Fruit fly (Drosophila melanogaster) whole organism, embryonic: Measurements from ENCODE around the gene CG1632.
A peak's percentile ranks its signal among the peaks of the same experiment; 100 is the strongest.

ENCODE experiments used
- BEAF-32 ChIP-seq: fragments of 200-800 bp; sonication (Bioruptor generic); optimal IDR thresholded peaks from 3 replicates; lab custom pipeline; 2017; ENCODE audit warnings: missing biosample characterization, missing genetic modification characterization, mild to moderate bottlenecking, moderate library complexity, missing genetic modification reagents
- CG10147 ChIP-seq: fragments of 200-800 bp; sonication (Bioruptor generic); optimal IDR thresholded peaks from 2 replicates; lab custom pipeline; 2019; ENCODE audit warnings: missing biosample characterization, mild to moderate bottlenecking, missing genetic modification characterization, moderate library complexity
- CG10209 ChIP-seq: fragments of 200-800 bp; sonication (Bioruptor generic); optimal IDR thresholded peaks from 3 replicates; lab custom pipeline; 2017; ENCODE audit warnings: missing biosample characterization, mild to moderate bottlenecking, missing genetic modification characterization, missing genetic modification reagents
- CG10267 ChIP-seq: fragments of 200-800 bp; sonication (Bioruptor generic); optimal IDR thresholded peaks from 2 replicates; lab custom pipeline; 2018; ENCODE audit warnings: missing biosample characterization, mild to moderate bottlenecking, missing genetic modification characterization, moderate library complexity
- CG10543 ChIP-seq: fragments of 200-800 bp; sonication (Bioruptor generic); optimal IDR thresholded peaks from 3 replicates; lab custom pipeline; 2017; ENCODE audit warnings: missing biosample characterization, mild to moderate bottlenecking, missing genetic modification characterization, moderate library complexity
- CG10959 ChIP-seq: fragments of 200-800 bp; sonication (Bioruptor generic); IDR thresholded peaks from 2 replicates; pipeline ENCODE4 v1.3.6; 2022; ENCODE audit warnings: missing biosample characterization, missing genetic modification characterization
- CG11247 ChIP-seq: fragments of 200-800 bp; sonication (Bioruptor generic); IDR thresholded peaks from 2 replicates; pipeline ENCODE4 v1.3.6; 2022; ENCODE audit warnings: missing biosample characterization, missing genetic modification characterization
- CG13296 ChIP-seq: fragments of 200-800 bp; sonication (Bioruptor generic); optimal IDR thresholded peaks from 3 replicates; lab custom pipeline; 2018; ENCODE audit warnings: missing biosample characterization, mild to moderate bottlenecking, missing genetic modification characterization
- CG13424 ChIP-seq: fragments of 200-800 bp; sonication (Bioruptor generic); optimal IDR thresholded peaks from 2 replicates; lab custom pipeline; 2019; ENCODE audit warnings: missing biosample characterization, mild to moderate bottlenecking, missing genetic modification characterization, moderate library complexity
- CG13894 ChIP-seq: fragments of 200-800 bp; sonication (Bioruptor generic); optimal IDR thresholded peaks from 3 replicates; lab custom pipeline; 2018; ENCODE audit warnings: missing biosample characterization, mild to moderate bottlenecking, missing genetic modification characterization, moderate library complexity
- CG14667 ChIP-seq: fragments of 200-800 bp; sonication (Bioruptor generic); IDR thresholded peaks from 2 replicates; pipeline ENCODE4 v1.3.6; 2022; ENCODE audit warnings: missing biosample characterization, missing genetic modification characterization
- CG1529 ChIP-seq: fragments of 200-800 bp; sonication (Bioruptor generic); optimal IDR thresholded peaks from 3 replicates; lab custom pipeline; 2018; ENCODE audit warnings: missing biosample characterization, missing genetic modification characterization
- CG17612 ChIP-seq: fragments of 200-800 bp; sonication (Bioruptor generic); IDR thresholded peaks from 2 replicates; pipeline ENCODE4 v1.3.6; 2022; ENCODE audit warnings: missing biosample characterization, missing genetic modification characterization
- CG31388 ChIP-seq: fragments of 200-800 bp; sonication (Bioruptor generic); optimal IDR thresholded peaks from 2 replicates; lab custom pipeline; 2016; ENCODE audit warnings: missing biosample characterization, missing genetic modification characterization
- CG4424 ChIP-seq: fragments of 200-800 bp; sonication (Bioruptor generic); optimal IDR thresholded peaks from 3 replicates; lab custom pipeline; 2016; ENCODE audit warnings: missing biosample characterization, missing genetic modification characterization
- CG5245 ChIP-seq: fragments of 200-800 bp; sonication (Bioruptor generic); optimal IDR thresholded peaks from 3 replicates; lab custom pipeline; 2016; ENCODE audit warnings: missing biosample characterization, missing genetic modification characterization
- CG5953 ChIP-seq: fragments of 200-800 bp; sonication (Bioruptor generic); IDR thresholded peaks from 2 replicates; pipeline ENCODE4 v1.3.6; 2022; ENCODE audit warnings: missing biosample characterization, missing genetic modification characterization
- CG6813 ChIP-seq: fragments of 200-800 bp; sonication (Bioruptor generic); optimal IDR thresholded peaks from 2 replicates; lab custom pipeline; 2017; ENCODE audit warnings: missing biosample characterization, missing genetic modification characterization, mild to moderate bottlenecking, moderate library complexity, missing genetic modification reagents
- CG7357 ChIP-seq: fragments of 200-800 bp; sonication (Bioruptor generic); IDR thresholded peaks from 3 replicates; pipeline ENCODE4 v1.3.6; 2022; ENCODE audit warnings: missing biosample characterization, missing genetic modification characterization
- CG9932 ChIP-seq: fragments of 200-800 bp; sonication (Bioruptor generic); IDR thresholded peaks from 2 replicates; pipeline ENCODE4 v1.3.6; 2022; ENCODE audit warnings: missing biosample characterization, missing genetic modification characterization
- Deaf1 ChIP-seq: fragments of 200-800 bp; optimal IDR thresholded peaks from 3 replicates; lab custom pipeline; 2019; ENCODE audit warnings: missing biosample characterization, mild to moderate bottlenecking, missing genetic modification characterization, moderate library complexity
- Dip2 ChIP-seq: fragments of 200-800 bp; sonication (Bioruptor generic); IDR thresholded peaks from 2 replicates; pipeline ENCODE4 v1.3.6; 2022; ENCODE audit warnings: missing biosample characterization, missing genetic modification characterization
- Gug ChIP-seq: fragments of 200-800 bp; sonication (Bioruptor generic); IDR thresholded peaks from 4 replicates; pipeline ENCODE4 v1.3.6; 2022; ENCODE audit warnings: missing biosample characterization, missing genetic modification characterization
- HLH3B ChIP-seq: fragments of 200-800 bp; sonication (Bioruptor generic); IDR thresholded peaks from 2 replicates; pipeline ENCODE4 v1.3.6; 2022; ENCODE audit warnings: missing biosample characterization, missing genetic modification characterization
- PHDP ChIP-seq: fragments of 200-800 bp; sonication (Bioruptor generic); optimal IDR thresholded peaks from 3 replicates; lab custom pipeline; 2018; ENCODE audit warnings: missing biosample characterization, mild to moderate bottlenecking, missing genetic modification characterization, moderate library complexity
- Sin3A ChIP-seq: fragments of >200 bp; optimal IDR thresholded peaks from 2 replicates; lab custom pipeline; 2018
- Ssrp ChIP-seq: fragments of 200-800 bp; sonication (Bioruptor generic); optimal IDR thresholded peaks from 2 replicates; lab custom pipeline; 2018; ENCODE audit warnings: missing biosample characterization, mild to moderate bottlenecking, missing genetic modification characterization, moderate library complexity
- ash1 ChIP-seq: fragments of 200-800 bp; sonication (Bioruptor generic); optimal IDR thresholded peaks from 2 replicates; lab custom pipeline; 2018; ENCODE audit warnings: missing biosample characterization, mild to moderate bottlenecking, missing genetic modification characterization
- az2 ChIP-seq: fragments of 200-800 bp; sonication (Bioruptor generic); optimal IDR thresholded peaks from 3 replicates; lab custom pipeline; 2016; ENCODE audit warnings: missing biosample characterization, missing genetic modification characterization
- cad ChIP-seq: fragments of >200 bp; optimal IDR thresholded peaks from 2 replicates; lab custom pipeline; 2017; ENCODE audit warnings: missing biosample characterization, missing genetic modification characterization
- crol ChIP-seq: fragments of 200-800 bp; sonication (Bioruptor generic); IDR thresholded peaks from 2 replicates; pipeline ENCODE4 v1.3.6; 2022; ENCODE audit warnings: missing biosample characterization, missing genetic modification characterization
- en ChIP-seq: fragments of 200-800 bp; sonication (Bioruptor generic); optimal IDR thresholded peaks from 2 replicates; lab custom pipeline; 2016; ENCODE audit warnings: missing biosample characterization, missing genetic modification characterization
- ewg ChIP-seq: fragments of 200-800 bp; sonication (Bioruptor generic); optimal IDR thresholded peaks from 3 replicates; lab custom pipeline; 2017; ENCODE audit warnings: mild to moderate bottlenecking, missing biosample characterization, missing genetic modification reagents, missing genetic modification characterization
- gfzf ChIP-seq: fragments of 200-800 bp; sonication (Bioruptor generic); optimal IDR thresholded peaks from 2 replicates; lab custom pipeline; 2016; ENCODE audit warnings: missing biosample characterization, mild to moderate bottlenecking, missing genetic modification characterization, moderate library complexity
- gsb ChIP-seq: fragments of 200-800 bp; sonication (Bioruptor generic); IDR thresholded peaks from 2 replicates; pipeline ENCODE4 v1.3.6; 2022; ENCODE audit warnings: missing biosample characterization, missing genetic modification characterization
- hb ChIP-seq: fragments of 200-800 bp; sonication (Bioruptor generic); IDR thresholded peaks from 3 replicates; pipeline ENCODE4 v1.3.6; 2022; ENCODE audit warnings: missing biosample characterization, missing genetic modification characterization; ENCODE audit not compliant: partially characterized antibody
- hth ChIP-seq: fragments of >200 bp; optimal IDR thresholded peaks from 2 replicates; lab custom pipeline; 2017; ENCODE audit warnings: inconsistent platforms
- jumu ChIP-seq: fragments of 200-800 bp; sonication (Bioruptor generic); optimal IDR thresholded peaks from 3 replicates; lab custom pipeline; 2016; ENCODE audit warnings: missing biosample characterization, missing genetic modification characterization
- kah ChIP-seq: fragments of 200-800 bp; sonication (Bioruptor generic); optimal IDR thresholded peaks from 2 replicates; lab custom pipeline; 2018; ENCODE audit warnings: missing biosample characterization, mild to moderate bottlenecking, missing genetic modification characterization
- kni ChIP-seq: fragments of 200-800 bp; sonication (Bioruptor generic); optimal IDR thresholded peaks from 3 replicates; lab custom pipeline; 2017; ENCODE audit warnings: mild to moderate bottlenecking, missing biosample characterization, missing genetic modification reagents, missing genetic modification characterization
- nau ChIP-seq: fragments of 200-800 bp; sonication (Bioruptor generic); optimal IDR thresholded peaks from 3 replicates; lab custom pipeline; 2017; ENCODE audit warnings: missing biosample characterization, mild to moderate bottlenecking, missing genetic modification characterization, missing genetic modification reagents
- odd ChIP-seq: fragments of 200-800 bp; sonication (Bioruptor generic); optimal IDR thresholded peaks from 2 replicates; lab custom pipeline; 2017; ENCODE audit warnings: missing biosample characterization, mild to moderate bottlenecking, missing genetic modification characterization
- onecut ChIP-seq: fragments of 200-800 bp; sonication (Bioruptor generic); IDR thresholded peaks from 2 replicates; pipeline ENCODE4 v1.3.6; 2022; ENCODE audit warnings: missing biosample characterization, missing genetic modification characterization
- repo ChIP-seq: fragments of 200-800 bp; sonication (Bioruptor generic); optimal IDR thresholded peaks from 2 replicates; lab custom pipeline; 2016; ENCODE audit warnings: missing biosample characterization, missing genetic modification characterization
- sens-2 ChIP-seq: fragments of 200-800 bp; sonication (Bioruptor generic); IDR thresholded peaks from 2 replicates; pipeline ENCODE4 v1.3.6; 2022; ENCODE audit warnings: missing biosample characterization, missing genetic modification characterization
- sima ChIP-seq: fragments of 200-800 bp; sonication (Bioruptor generic); optimal IDR thresholded peaks from 2 replicates; lab custom pipeline; 2016; ENCODE audit warnings: missing biosample characterization, missing genetic modification characterization
- slou ChIP-seq: fragments of 200-800 bp; sonication (Bioruptor generic); optimal IDR thresholded peaks from 3 replicates; lab custom pipeline; 2016; ENCODE audit warnings: missing biosample characterization, missing genetic modification characterization
- sob ChIP-seq: fragments of 200-800 bp; sonication (Bioruptor generic); IDR thresholded peaks from 2 replicates; pipeline ENCODE4 v1.3.6; 2022; ENCODE audit warnings: missing biosample characterization, missing genetic modification characterization
- stwl ChIP-seq: fragments of 200-800 bp; sonication (Bioruptor generic); optimal IDR thresholded peaks from 3 replicates; lab custom pipeline; 2018; ENCODE audit warnings: missing biosample characterization, mild to moderate bottlenecking, missing genetic modification characterization, moderate library complexity
- tx ChIP-seq: fragments of 200-800 bp; sonication (Bioruptor generic); optimal IDR thresholded peaks from 2 replicates; lab custom pipeline; 2016; ENCODE audit warnings: missing biosample characterization, missing genetic modification characterization
- vnd ChIP-seq: fragments of 200-800 bp; sonication (Bioruptor generic); IDR thresholded peaks from 3 replicates; pipeline ENCODE4 v1.3.6; 2022; ENCODE audit warnings: missing biosample characterization, missing genetic modification characterization; ENCODE audit not compliant: partially characterized antibody
- yki ChIP-seq: fragments of >200 bp; optimal IDR thresholded peaks from 3 replicates; lab custom pipeline; 2018

Gene CG1632

DNA sequence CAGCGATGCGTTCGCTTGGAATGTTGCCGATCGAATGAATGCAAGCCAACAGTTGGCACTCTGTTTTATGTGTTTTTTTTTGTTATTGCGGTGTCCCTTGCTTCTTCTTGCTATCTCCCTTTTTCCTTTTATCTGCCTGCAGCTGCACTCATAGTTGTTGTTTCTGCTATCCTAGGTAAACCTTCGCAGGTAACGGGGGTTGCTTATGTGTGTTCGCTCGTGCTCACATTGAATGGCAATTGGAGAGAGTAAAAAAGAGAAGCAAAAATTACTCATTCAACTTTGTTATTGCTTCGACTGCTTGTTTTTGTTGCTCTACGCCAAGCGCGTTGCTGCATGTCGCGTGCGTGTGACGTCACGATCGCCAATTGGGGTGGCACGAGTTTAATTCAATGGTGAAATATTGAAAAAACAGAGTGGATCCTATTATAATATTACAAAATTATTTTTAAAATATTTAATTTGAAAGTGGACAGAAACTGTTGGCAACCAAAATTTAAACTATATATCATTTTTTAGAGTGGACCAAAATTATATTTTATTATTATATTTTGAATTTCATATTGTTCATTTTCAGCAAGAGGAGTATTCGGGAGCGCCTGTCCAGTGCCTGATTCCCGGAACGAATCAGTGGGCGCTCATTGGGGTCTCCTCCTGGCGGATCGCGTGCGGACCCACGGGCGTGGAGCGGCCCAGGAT is 19.0 kb downstream of the CG1632 start, which contains the start of gene Corp (continued):
- no peak for TF ChIP-seq nau
- no peak for TF ChIP-seq CG17612 (GFP tag; lab: Robert Waterston, UW)
- TF ChIP-seq kah (GFP tag; lab: Kevin White, UChicago), result no peak
- TF ChIP-seq CG7357 (GFP tag; lab: Robert Waterston, UW), result no peak
- TF ChIP-seq onecut (GFP tag; lab: Robert Waterston, UW), result no peak
- TF ChIP-seq Dip2 (GFP tag; lab: Robert Waterston, UW), result no peak
- no peak for TF ChIP-seq CG10543 (GFP tag; lab: Kevin White, UChicago)
- no peak for TF ChIP-seq Sin3A (lab: Kevin White, UChicago)
- TF ChIP-seq CG1529 (GFP tag; lab: Kevin White, UChicago), result no peak
- TF ChIP-seq CG9932 (GFP tag; lab: Robert Waterston, UW), result no peak
- TF ChIP-seq CG6813 (GFP tag; lab: Kevin White, UChicago), result no peak
- TF ChIP-seq sima (GFP tag; lab: Kevin White, UChicago), result no peak
- TF ChIP-seq hb (GFP tag; lab: Robert Waterston, UW), result no peak
- TF ChIP-seq odd (GFP tag; lab: Kevin White, UChicago), result peak; percentile 40
- no peak for TF ChIP-seq kni
- TF ChIP-seq CG10147 (GFP tag; lab: Kevin White, UChicago), result no peak
- TF ChIP-seq CG13424 (tag; lab: Kevin White, UChicago), result peak; percentile 37
- TF ChIP-seq HLH3B (GFP tag; lab: Robert Waterston, UW), result 0 out of 2 replicates have a peak, but pooled peaks have one; percentile 23
- TF ChIP-seq CG14667, result no peak
- no peak for TF ChIP-seq gsb (GFP tag; lab: Robert Waterston, UW)
- peak; percentile 26 for TF ChIP-seq CG4424 (GFP tag; lab: Kevin White, UChicago)
- no peak for TF ChIP-seq az2 (GFP tag; lab: Kevin White, UChicago)
- TF ChIP-seq ewg (GFP tag; lab: Kevin White, UChicago), result peak; percentile 4
- TF ChIP-seq yki (lab: Kevin White, UChicago), result no peak
- no peak for TF ChIP-seq hth (lab: Kevin White, UChicago)
- peak; percentile 47 for TF ChIP-seq PHDP (tag; lab: Kevin White, UChicago)
- TF ChIP-seq gfzf (GFP tag; lab: Kevin White, UChicago), result no peak
- no peak for TF ChIP-seq slou
- TF ChIP-seq CG10209 (GFP tag; lab: Kevin White, UChicago), result peak; percentile 13
- TF ChIP-seq CG31388, result no peak
- no peak for TF ChIP-seq ash1 (GFP tag; lab: Kevin White, UChicago)
- no peak for TF ChIP-seq CG13894 (tag; lab: Kevin White, UChicago)
- no peak for TF ChIP-seq CG5953 (GFP tag; lab: Robert Waterston, UW)
- no peak for TF ChIP-seq jumu
- TF ChIP-seq repo (GFP tag; lab: Kevin White, UChicago), result no peak
- peak; percentile 38 for TF ChIP-seq CG10267
- TF ChIP-seq stwl (tag; lab: Kevin White, UChicago), result peak; percentile 10
- no peak for TF ChIP-seq Gug (GFP tag; lab: Robert Waterston, UW)
- no peak for TF ChIP-seq CG10959 (GFP tag; lab: Robert Waterston, UW)
- TF ChIP-seq sob (GFP tag; lab: Robert Waterston, UW), result no peak
- no peak for TF ChIP-seq tx (GFP tag; lab: Kevin White, UChicago)
- no peak for TF ChIP-seq cad (GFP tag; lab: Kevin White, UChicago)
- no peak for TF ChIP-seq crol (GFP tag; lab: Robert Waterston, UW)
- TF ChIP-seq en (GFP tag; lab: Kevin White, UChicago), result no peak
- TF ChIP-seq BEAF-32 (GFP tag; lab: Kevin White, UChicago), result no peak
- no peak for TF ChIP-seq CG11247 (GFP tag; lab: Robert Waterston, UW)
- no peak for TF ChIP-seq sens-2 (GFP tag; lab: Robert Waterston, UW)
- TF ChIP-seq CG5245, result no peak
- TF ChIP-seq Ssrp, result no peak
- TF ChIP-seq Deaf1, result peak; percentile 16
- TF ChIP-seq vnd (GFP tag; lab: Robert Waterston, UW), result no peak
- TF ChIP-seq CG13296 (GFP tag; lab: Kevin White, UChicago), result peak; percentile 29
